Worm (Caenorhabditis elegans) whole organism, L3 larva: Measurements from ENCODE around the gene memb-2.

Source experiments
- R02D3.7 ChIP-seq: fragments of 150-350 bp; optimal IDR thresholded peaks from 2 replicates; lab custom pipeline; 2014; ENCODE audit warnings: missing biosample characterization, missing genetic modification characterization
- ZK546.5 ChIP-seq: sonication (generic microtip); optimal IDR thresholded peaks from 2 replicates; lab custom pipeline; 2017; ENCODE audit warnings: missing biosample characterization, missing genetic modification characterization
- ama-1 ChIP-seq: fragments of 150-350 bp; optimal IDR thresholded peaks from 2 replicates; lab custom pipeline; 2018
- ceh-16 ChIP-seq: sonication (generic microtip); optimal IDR thresholded peaks from 2 replicates; lab custom pipeline; 2017; ENCODE audit warnings: missing biosample characterization, missing genetic modification characterization
- ceh-28 ChIP-seq: fragments of 150-350 bp; optimal IDR thresholded peaks from 2 replicates; lab custom pipeline; 2014; ENCODE audit warnings: missing biosample characterization, missing genetic modification reagents, missing genetic modification characterization
- ceh-82 ChIP-seq: fragments of 150-350 bp; optimal IDR thresholded peaks from 2 replicates; lab custom pipeline; 2014; ENCODE audit warnings: missing biosample characterization, missing genetic modification characterization
- daf-12 ChIP-seq: fragments of 150-350 bp; optimal IDR thresholded peaks from 2 replicates; lab custom pipeline; 2014; ENCODE audit warnings: missing biosample characterization, missing genetic modification reagents, missing genetic modification characterization
- egl-5 ChIP-seq: fragments of 150-350 bp; optimal IDR thresholded peaks from 2 replicates; lab custom pipeline; 2017; ENCODE audit warnings: missing biosample characterization, missing genetic modification reagents, missing genetic modification characterization, inconsistent platforms
- elt-1 ChIP-seq: fragments of 150-350 bp; optimal IDR thresholded peaks from 2 replicates; lab custom pipeline; 2014; ENCODE audit warnings: missing biosample characterization, missing genetic modification characterization
- elt-3 ChIP-seq, 3 experiments: fragments of 150-350 bp in 1 of 3; sonication (generic microtip) in 2 of 3; optimal IDR thresholded peaks; 2 replicates in 2 of 3; 4 replicates in 1 of 3; lab custom pipeline; 2014 to 2017; ENCODE audit warnings: missing biosample characterization in 3 of 3, missing genetic modification characterization in 3 of 3
- eor-1 ChIP-seq, 2 experiments: fragments of 150-350 bp; optimal IDR thresholded peaks; 2 replicates each; lab custom pipeline; 2014 to 2018; ENCODE audit warnings: missing biosample characterization in 2 of 2, missing genetic modification characterization in 2 of 2
- fkh-2 ChIP-seq: fragments of 150-350 bp; optimal IDR thresholded peaks from 2 replicates; lab custom pipeline; 2014; ENCODE audit warnings: missing biosample characterization, missing genetic modification reagents, missing genetic modification characterization
- fos-1 ChIP-seq: fragments of 150-350 bp; optimal IDR thresholded peaks from 2 replicates; lab custom pipeline; 2014; ENCODE audit warnings: missing biosample characterization, missing genetic modification characterization
- hmg-11 ChIP-seq: sonication (generic microtip); optimal IDR thresholded peaks from 2 replicates; lab custom pipeline; 2016; ENCODE audit warnings: missing genetic modification characterization, missing compliant biosample characterization
- jun-1 ChIP-seq: fragments of 150-350 bp; optimal IDR thresholded peaks from 2 replicates; lab custom pipeline; 2014; ENCODE audit warnings: missing biosample characterization, missing genetic modification reagents, missing genetic modification characterization
- lin-15B ChIP-seq: fragments of 150-350 bp; optimal IDR thresholded peaks from 2 replicates; lab custom pipeline; 2014; ENCODE audit warnings: missing biosample characterization, missing genetic modification characterization
- lin-39 ChIP-seq: fragments of 150-350 bp; optimal IDR thresholded peaks from 2 replicates; lab custom pipeline; 2018; ENCODE audit warnings: missing biosample characterization, missing genetic modification reagents, missing genetic modification characterization
- mdl-1 ChIP-seq: fragments of 150-350 bp; optimal IDR thresholded peaks from 2 replicates; lab custom pipeline; 2014; ENCODE audit warnings: missing biosample characterization, missing genetic modification characterization
- mml-1 ChIP-seq: fragments of 150-350 bp; sonication (generic microtip); optimal IDR thresholded peaks from 3 replicates; lab custom pipeline; 2014; ENCODE audit warnings: missing biosample characterization, missing genetic modification characterization
- nfya-1 ChIP-seq: sonication (generic microtip); optimal IDR thresholded peaks from 2 replicates; lab custom pipeline; 2017; ENCODE audit warnings: missing genetic modification characterization, mild to moderate bottlenecking, missing compliant biosample characterization, antibody characterized with exemption, moderate library complexity; ENCODE audit not compliant: insufficient read depth
- nhr-11 ChIP-seq: fragments of 150-350 bp; optimal IDR thresholded peaks from 2 replicates; lab custom pipeline; 2014; ENCODE audit warnings: missing biosample characterization, missing genetic modification characterization
- nhr-12 ChIP-seq: fragments of 150-350 bp; optimal IDR thresholded peaks from 2 replicates; lab custom pipeline; 2014; ENCODE audit warnings: missing biosample characterization, missing genetic modification characterization
- nhr-23 ChIP-seq: fragments of 150-350 bp; optimal IDR thresholded peaks from 2 replicates; lab custom pipeline; 2014; ENCODE audit warnings: missing biosample characterization, missing genetic modification reagents, missing genetic modification characterization
- nhr-237 ChIP-seq: fragments of 150-350 bp; optimal IDR thresholded peaks from 2 replicates; lab custom pipeline; 2014; ENCODE audit warnings: missing biosample characterization, missing genetic modification characterization
- nhr-25 ChIP-seq: sonication (generic microtip); optimal IDR thresholded peaks from 2 replicates; lab custom pipeline; 2017; ENCODE audit warnings: missing biosample characterization, missing genetic modification characterization
- nhr-28 ChIP-seq: fragments of 150-350 bp; optimal IDR thresholded peaks from 2 replicates; lab custom pipeline; 2014; ENCODE audit warnings: missing biosample characterization, missing genetic modification characterization
- pha-4 ChIP-seq: fragments of 150-350 bp; optimal IDR thresholded peaks from 2 replicates; lab custom pipeline; 2014; ENCODE audit warnings: missing biosample characterization, missing genetic modification reagents, missing genetic modification characterization
- pqm-1 ChIP-seq: fragments of 150-350 bp; optimal IDR thresholded peaks from 2 replicates; lab custom pipeline; 2017; ENCODE audit warnings: missing biosample characterization, missing genetic modification characterization, inconsistent platforms
- sea-2 ChIP-seq: fragments of 150-350 bp; sonication (generic microtip); optimal IDR thresholded peaks from 4 replicates; lab custom pipeline; 2014; ENCODE audit warnings: missing biosample characterization, missing genetic modification reagents, missing genetic modification characterization
- snpc-4 ChIP-seq: fragments of 150-350 bp; optimal IDR thresholded peaks from 2 replicates; lab custom pipeline; 2014; ENCODE audit warnings: missing biosample characterization, missing genetic modification characterization
- tbx-2 ChIP-seq: sonication (generic microtip); optimal IDR thresholded peaks from 2 replicates; lab custom pipeline; 2016; ENCODE audit warnings: mild to moderate bottlenecking, missing genetic modification characterization, missing compliant biosample characterization
- unc-39 ChIP-seq: sonication (generic microtip); optimal IDR thresholded peaks from 4 replicates; lab custom pipeline; 2017; ENCODE audit warnings: missing biosample characterization, missing genetic modification characterization
- unc-62 ChIP-seq: fragments of 150-350 bp; sonication (generic microtip); optimal IDR thresholded peaks from 4 replicates; lab custom pipeline; 2014; ENCODE audit warnings: missing biosample characterization, missing genetic modification reagents, missing genetic modification characterization
- zag-1 ChIP-seq: fragments of 150-350 bp; optimal IDR thresholded peaks from 2 replicates; lab custom pipeline; 2014; ENCODE audit warnings: missing biosample characterization, missing genetic modification characterization
- ztf-4 ChIP-seq: fragments of 150-350 bp; optimal IDR thresholded peaks from 2 replicates; lab custom pipeline; 2014; ENCODE audit warnings: missing biosample characterization, missing genetic modification characterization

memb-2 gene

ce11 chrV:5610186-5610585 is 9.8 kb downstream of the memb-2 start:
- no peak for TF ChIP-seq snpc-4 (tag; lab: Kevin White, UChicago)
- TF ChIP-seq jun-1 (tag; lab: Kevin White, UChicago) = no peak
- TF ChIP-seq, all 47 proteins: peak for 0

ce11 chrV:5606255-5606654 is 13.7 kb downstream of the memb-2 start, which contains the start of gene CD4.1:
CD4.1 (plus strand) TSS chrV:5606555.
- TF ChIP-seq mdl-1 (tag; lab: Kevin White, UChicago) (no peak), fkh-2 (tag; lab: Kevin White, UChicago) (no peak), jun-1 (tag; lab: Kevin White, UChicago) (no peak), elt-3 (tag; optimal IDR thresholded peaks at IDR 0.05; lab: Kevin White, UChicago) (no peak), ceh-28 (tag; lab: Kevin White, UChicago) (no peak), nhr-237 (tag; lab: Kevin White, UChicago) (no peak), egl-5 (no peak), fos-1 (no peak), sea-2 (GFP tag; lab: Kevin White, UChicago) (no peak), ama-1 (lab: Kevin White, UChicago) (no peak), nhr-11 (tag; lab: Kevin White, UChicago) (no peak), unc-62 (GFP tag; lab: Kevin White, UChicago) (no peak), elt-1 (tag; lab: Kevin White, UChicago) (no peak), ceh-16 (no peak), tbx-2 (tag; lab: Kevin White, UChicago) (no peak)

- no peak for TF ChIP-seq nhr-28
- TF ChIP-seq unc-62 (GFP tag; lab: Kevin White, UChicago) = no peak
- TF ChIP-seq nfya-1 = no peak
- no peak for TF ChIP-seq eor-1 (tag; optimal IDR thresholded peaks at IDR 0.05; lab: Kevin White, UChicago)
- TF ChIP-seq lin-39 (tag; lab: Kevin White, UChicago) = no peak
- no peak for TF ChIP-seq ZK546.5
- no peak for TF ChIP-seq ceh-82
- no peak for TF ChIP-seq ama-1 (lab: Kevin White, UChicago)
- no peak for TF ChIP-seq mml-1 (tag; lab: Kevin White, UChicago)
- TF ChIP-seq zag-1 (tag; lab: Kevin White, UChicago) = no peak
- TF ChIP-seq ceh-16 = no peak
Measured at ce11 chrV:5601263-5601662, 18.7 kb downstream of the memb-2 start, which contains the start of gene CD4.8. CD4.8 (minus strand) TSS chrV:5601363.

ce11 chrV:5596391-5597030 is 23.4 kb downstream of the memb-2 start, which contains the start of gene zhit-1:
zhit-1 (minus strand) TSS chrV:5596551.
- TF ChIP-seq nhr-23 (peak; percentile 21), snpc-4 (tag; lab: Kevin White, UChicago) (peak; percentile 58), nfya-1 (peak; percentile 42), pha-4 (tag; lab: Kevin White, UChicago) (peak; percentile 45), unc-39 (tag; lab: Kevin White, UChicago) (no peak), egl-5 (peak; percentile 51), jun-1 (tag; lab: Kevin White, UChicago) (no peak), lin-15B (tag; lab: Kevin White, UChicago) (peak; percentile 58)

- TF ChIP-seq nhr-25 (tag; lab: Kevin White, UChicago) (no peak), ama-1 (lab: Kevin White, UChicago) (no peak), pqm-1 (no peak), egl-5 (no peak), zag-1 (tag; lab: Kevin White, UChicago) (no peak), hmg-11 (no peak), sea-2 (GFP tag; lab: Kevin White, UChicago) (no peak), ztf-4 (no peak), elt-1 (tag; lab: Kevin White, UChicago) (no peak), daf-12 (no peak), R02D3.7 (tag; lab: Kevin White, UChicago) (no peak), nhr-12 (tag; lab: Kevin White, UChicago) (no peak), ceh-82 (no peak), fos-1 (no peak), unc-39 (tag; lab: Kevin White, UChicago) (no peak), nhr-11 (tag; lab: Kevin White, UChicago) (no peak), ceh-28 (tag; lab: Kevin White, UChicago) (no peak)
- TF ChIP-seq, all 47 proteins: peak for 0
Measured at ce11 chrV:5594315-5594714, 25.6 kb downstream of the memb-2 start, which contains the start of gene crn-2. crn-2 (plus strand) TSS chrV:5594615.
